Worm (Caenorhabditis elegans) whole organism, late embryonic: ENCODE data around the gene dod-24.

Source experiments
- ahr-1 ChIP-seq: sonication (generic microtip); optimal IDR thresholded peaks from 2 replicates; lab custom pipeline; 2016; ENCODE audit warnings: missing genetic modification characterization, missing compliant biosample characterization
- dmd-4 ChIP-seq: sonication (generic microtip); optimal IDR thresholded peaks from 2 replicates; lab custom pipeline; 2016; ENCODE audit warnings: borderline replicate concordance, missing genetic modification characterization, missing compliant biosample characterization
- dve-1 ChIP-seq: sonication (generic microtip); optimal IDR thresholded peaks from 2 replicates; lab custom pipeline; 2017; ENCODE audit warnings: antibody characterized with exemption, mild to moderate bottlenecking, missing genetic modification characterization, missing compliant biosample characterization
- pat-9 ChIP-seq: fragments of 200-800 bp; sonication (Bioruptor generic); optimal IDR thresholded peaks from 2 replicates; lab custom pipeline; 2018; ENCODE audit warnings: mild to moderate bottlenecking, missing genetic modification characterization, moderate library complexity, missing compliant biosample characterization

- TF ChIP-seq dmd-4 (tag; lab: Kevin White, UChicago) (no peak), ahr-1 (tag; lab: Kevin White, UChicago) (no peak), pat-9 (tag; lab: Kevin White, UChicago) (no peak), dve-1 (tag; lab: Kevin White, UChicago) (no peak)
Observed at ce11 chrIV:12946488-12946887, 5.3 kb upstream of the dod-24 start, which contains the start of gene F55G11.1.
